Worm (Caenorhabditis elegans) whole organism, midembryonic: ENCODE results near the gene srj-11.

Experiments
- T22C8.4 ChIP-seq: fragments of 200-800 bp; sonication (Bioruptor generic); IDR thresholded peaks from 2 replicates; pipeline ENCODE4 v1.3.6; 2022; ENCODE audit warnings: missing genetic modification characterization, missing compliant biosample characterization
- flt-1 ChIP-seq: fragments of 200-800 bp; sonication (Bioruptor generic); IDR thresholded peaks from 2 replicates; pipeline ENCODE4 v1.3.6; 2022; ENCODE audit warnings: missing genetic modification characterization, missing compliant biosample characterization
- ref-1 ChIP-seq: fragments of 200-800 bp; sonication (Bioruptor generic); conservative IDR thresholded peaks from 2 replicates; pipeline ENCODE4 v1.3.6; 2022; ENCODE audit warnings: missing genetic modification reagents, missing genetic modification characterization, missing compliant biosample characterization
- ztf-23 ChIP-seq: fragments of 200-800 bp; sonication (Bioruptor generic); IDR thresholded peaks from 2 replicates; pipeline ENCODE4 v1.3.6; 2022; ENCODE audit warnings: missing genetic modification reagents, missing genetic modification characterization, missing compliant biosample characterization

- TF ChIP-seq ref-1 (GFP tag; lab: Robert Waterston, UW) (no peak), flt-1 (GFP tag; lab: Robert Waterston, UW) (no peak), ztf-23 (no peak), T22C8.4 (no peak)
Observed at ce11 chrV:3257277-3257676, 16.1 kb downstream of the srj-11 start, which contains the start of gene T28A11.22.
